Fruit fly (Drosophila melanogaster) whole organism, embryonic: Measurements from ENCODE around the gene VhaM9.7-b.

Source experiments
- Adf1 ChIP-seq: fragments of 200-800 bp; sonication (Bioruptor generic); IDR thresholded peaks from 2 replicates; pipeline ENCODE4 v1.3.6; 2022; ENCODE audit warnings: missing biosample characterization, missing genetic modification characterization
- CG10267 ChIP-seq: fragments of 200-800 bp; sonication (Bioruptor generic); optimal IDR thresholded peaks from 2 replicates; lab custom pipeline; 2018; ENCODE audit warnings: missing biosample characterization, mild to moderate bottlenecking, missing genetic modification characterization, moderate library complexity
- CG10543 ChIP-seq: fragments of 200-800 bp; sonication (Bioruptor generic); optimal IDR thresholded peaks from 3 replicates; lab custom pipeline; 2017; ENCODE audit warnings: missing biosample characterization, mild to moderate bottlenecking, missing genetic modification characterization, moderate library complexity
- CG11456 ChIP-seq: fragments of 200-800 bp; sonication (Bioruptor generic); IDR thresholded peaks from 3 replicates; pipeline ENCODE4 v1.3.6; 2022; ENCODE audit warnings: missing biosample characterization, missing genetic modification characterization
- CG13624 ChIP-seq: fragments of 200-800 bp; sonication (Bioruptor generic); optimal IDR thresholded peaks from 2 replicates; lab custom pipeline; 2016; ENCODE audit warnings: missing biosample characterization, missing genetic modification characterization
- CG14014 ChIP-seq: fragments of 200-800 bp; sonication (Bioruptor generic); IDR thresholded peaks from 2 replicates; pipeline ENCODE4 v1.3.6; 2022; ENCODE audit warnings: missing biosample characterization, missing genetic modification characterization
- CG1603 ChIP-seq: fragments of 200-800 bp; sonication (Bioruptor generic); optimal IDR thresholded peaks from 2 replicates; lab custom pipeline; 2019; ENCODE audit warnings: missing biosample characterization, mild to moderate bottlenecking, missing genetic modification characterization, moderate library complexity
- CG30403 ChIP-seq: fragments of 200-800 bp; sonication (Bioruptor generic); optimal IDR thresholded peaks from 3 replicates; lab custom pipeline; 2016; ENCODE audit warnings: missing biosample characterization, missing genetic modification characterization
- CG32532 ChIP-seq: fragments of 200-800 bp; sonication (Bioruptor generic); IDR thresholded peaks from 2 replicates; pipeline ENCODE4 v1.3.6; 2022; ENCODE audit warnings: missing biosample characterization, missing genetic modification characterization
- CG34224 ChIP-seq: fragments of 200-800 bp; sonication (Bioruptor generic); IDR thresholded peaks from 3 replicates; pipeline ENCODE4 v1.3.6; 2022; ENCODE audit warnings: missing biosample characterization, missing genetic modification characterization; ENCODE audit not compliant: partially characterized antibody
- CG5180 ChIP-seq: fragments of 200-800 bp; sonication (Bioruptor generic); optimal IDR thresholded peaks from 3 replicates; lab custom pipeline; 2017; ENCODE audit warnings: missing biosample characterization, missing genetic modification characterization, mild to moderate bottlenecking, moderate library complexity, missing genetic modification reagents
- CG6791 ChIP-seq: fragments of 200-800 bp; sonication (Bioruptor generic); IDR thresholded peaks from 3 replicates; pipeline ENCODE4 v1.3.6; 2022; ENCODE audit warnings: missing biosample characterization, missing genetic modification characterization; ENCODE audit not compliant: partially characterized antibody
- CG6813 ChIP-seq: fragments of 200-800 bp; sonication (Bioruptor generic); optimal IDR thresholded peaks from 2 replicates; lab custom pipeline; 2017; ENCODE audit warnings: missing biosample characterization, missing genetic modification characterization, mild to moderate bottlenecking, moderate library complexity, missing genetic modification reagents
- CG7987 ChIP-seq: fragments of 200-800 bp; sonication (Bioruptor generic); optimal IDR thresholded peaks from 2 replicates; lab custom pipeline; 2018; ENCODE audit warnings: missing biosample characterization, mild to moderate bottlenecking, missing genetic modification characterization, moderate library complexity
- CG8388 ChIP-seq: fragments of 200-800 bp; sonication (Bioruptor generic); optimal IDR thresholded peaks from 2 replicates; lab custom pipeline; 2019; ENCODE audit warnings: missing biosample characterization, mild to moderate bottlenecking, missing genetic modification characterization, moderate library complexity
- CG8944 ChIP-seq: fragments of 200-800 bp; sonication (Bioruptor generic); optimal IDR thresholded peaks from 3 replicates; lab custom pipeline; 2016; ENCODE audit warnings: missing biosample characterization, missing genetic modification characterization
- CHES-1-like ChIP-seq: fragments of 200-800 bp; sonication (Bioruptor generic); optimal IDR thresholded peaks from 2 replicates; lab custom pipeline; 2016; ENCODE audit warnings: missing biosample characterization, missing genetic modification characterization
- Dip2 ChIP-seq: fragments of 200-800 bp; sonication (Bioruptor generic); IDR thresholded peaks from 2 replicates; pipeline ENCODE4 v1.3.6; 2022; ENCODE audit warnings: missing biosample characterization, missing genetic modification characterization
- Dip3 ChIP-seq: fragments of 200-800 bp; sonication (Bioruptor generic); optimal IDR thresholded peaks from 3 replicates; lab custom pipeline; 2016; ENCODE audit warnings: missing biosample characterization, missing genetic modification characterization
- Dll ChIP-seq: fragments of 200-800 bp; sonication (Bioruptor generic); IDR thresholded peaks from 4 replicates; pipeline ENCODE4 v1.3.6; 2022; ENCODE audit warnings: missing biosample characterization, missing genetic modification characterization; ENCODE audit not compliant: partially characterized antibody
- Doc3 ChIP-seq: fragments of 200-800 bp; sonication (Bioruptor generic); IDR thresholded peaks from 3 replicates; pipeline ENCODE4 v1.3.6; 2022; ENCODE audit warnings: missing biosample characterization, missing genetic modification characterization; ENCODE audit not compliant: partially characterized antibody
- Ets65A ChIP-seq: fragments of 200-800 bp; sonication (Bioruptor generic); peaks from one replicate; lab custom pipeline; 2016; ENCODE audit warnings: missing biosample characterization, missing genetic modification characterization
- MBD-R2 ChIP-seq: fragments of 200-800 bp; sonication (Bioruptor generic); IDR thresholded peaks from 2 replicates; pipeline ENCODE4 v1.3.6; 2022; ENCODE audit warnings: missing biosample characterization, missing genetic modification characterization
- Max ChIP-seq: fragments of 200-800 bp; sonication (Bioruptor generic); optimal IDR thresholded peaks from 2 replicates; lab custom pipeline; 2016; ENCODE audit warnings: missing biosample characterization, mild to moderate bottlenecking, missing genetic modification characterization
- NC2β ChIP-seq: fragments of 200-800 bp; sonication (Bioruptor generic); optimal IDR thresholded peaks from 2 replicates; lab custom pipeline; 2016; ENCODE audit warnings: missing biosample characterization, missing genetic modification characterization
- PHDP ChIP-seq: fragments of 200-800 bp; sonication (Bioruptor generic); optimal IDR thresholded peaks from 3 replicates; lab custom pipeline; 2018; ENCODE audit warnings: missing biosample characterization, mild to moderate bottlenecking, missing genetic modification characterization, moderate library complexity
- Pdp1 ChIP-seq, 2 experiments: fragments of 200-800 bp; sonication (Bioruptor generic); optimal IDR thresholded peaks; 3 replicates each; lab custom pipeline; 2016; ENCODE audit warnings: missing biosample characterization in 2 of 2, missing genetic modification characterization in 2 of 2, mild to moderate bottlenecking in 1 of 2, moderate library complexity in 1 of 2
- Sin3A ChIP-seq: fragments of >200 bp; optimal IDR thresholded peaks from 2 replicates; lab custom pipeline; 2018
- Xbp1 ChIP-seq: fragments of 200-800 bp; sonication (Bioruptor generic); optimal IDR thresholded peaks from 3 replicates; lab custom pipeline; 2016; ENCODE audit warnings: missing biosample characterization, mild to moderate bottlenecking, missing genetic modification characterization
- amos ChIP-seq: fragments of 200-800 bp; sonication (Bioruptor generic); IDR thresholded peaks from 2 replicates; pipeline ENCODE4 v1.3.6; 2022; ENCODE audit warnings: missing biosample characterization, missing genetic modification characterization; ENCODE audit not compliant: partially characterized antibody
- ato ChIP-seq: fragments of 200-800 bp; sonication (Bioruptor generic); IDR thresholded peaks from 2 replicates; pipeline ENCODE4 v1.3.6; 2022; ENCODE audit warnings: missing biosample characterization, missing genetic modification characterization; ENCODE audit not compliant: partially characterized antibody
- az2 ChIP-seq: fragments of 200-800 bp; sonication (Bioruptor generic); optimal IDR thresholded peaks from 3 replicates; lab custom pipeline; 2016; ENCODE audit warnings: missing biosample characterization, missing genetic modification characterization
- chn ChIP-seq: fragments of 200-800 bp; sonication (Bioruptor generic); optimal IDR thresholded peaks from 2 replicates; lab custom pipeline; 2016; ENCODE audit warnings: missing biosample characterization, missing genetic modification characterization
- dm ChIP-seq: fragments of 200-800 bp; sonication (Bioruptor generic); optimal IDR thresholded peaks from 3 replicates; lab custom pipeline; 2016; ENCODE audit warnings: missing biosample characterization, missing genetic modification characterization
- dysf ChIP-seq: fragments of 200-800 bp; sonication (Bioruptor generic); IDR thresholded peaks from 3 replicates; pipeline ENCODE4 v1.3.6; 2022; ENCODE audit warnings: missing biosample characterization, missing genetic modification characterization
- exex ChIP-seq: fragments of 200-800 bp; sonication (Bioruptor generic); optimal IDR thresholded peaks from 4 replicates; lab custom pipeline; 2018; ENCODE audit warnings: missing biosample characterization, mild to moderate bottlenecking, missing genetic modification characterization, moderate library complexity
- gfzf ChIP-seq: fragments of 200-800 bp; sonication (Bioruptor generic); optimal IDR thresholded peaks from 2 replicates; lab custom pipeline; 2016; ENCODE audit warnings: missing biosample characterization, mild to moderate bottlenecking, missing genetic modification characterization, moderate library complexity
- gro ChIP-seq: fragments of 200-800 bp; sonication (Bioruptor generic); optimal IDR thresholded peaks from 2 replicates; lab custom pipeline; 2016; ENCODE audit warnings: missing biosample characterization, missing genetic modification characterization
- ind ChIP-seq: fragments of 200-800 bp; sonication (Bioruptor generic); optimal IDR thresholded peaks from 3 replicates; lab custom pipeline; 2016; ENCODE audit warnings: missing biosample characterization, missing genetic modification characterization
- ken ChIP-seq: fragments of 200-800 bp; sonication (Bioruptor generic); IDR thresholded peaks from 3 replicates; pipeline ENCODE4 v1.3.6; 2022; ENCODE audit warnings: missing biosample characterization, missing genetic modification characterization
- lilli ChIP-seq: fragments of 200-800 bp; sonication (Bioruptor generic); optimal IDR thresholded peaks from 3 replicates; lab custom pipeline; 2016; ENCODE audit warnings: missing biosample characterization, missing genetic modification characterization
- lola ChIP-seq, 3 experiments: fragments of >200 bp in 2 of 3; fragments of 200-800 bp in 1 of 3; sonication (Bioruptor generic) in 1 of 3; optimal IDR thresholded peaks; 2 replicates each; lab custom pipeline; 2017 to 2019; ENCODE audit warnings: missing biosample characterization in 3 of 3, missing genetic modification characterization in 3 of 3, mild to moderate bottlenecking in 1 of 3, moderate library complexity in 1 of 3
- nerfin-1 ChIP-seq: fragments of 200-800 bp; sonication (Bioruptor generic); optimal IDR thresholded peaks from 3 replicates; lab custom pipeline; 2019; ENCODE audit warnings: missing biosample characterization, mild to moderate bottlenecking, missing genetic modification characterization, moderate library complexity
- p53 ChIP-seq: fragments of 200-800 bp; sonication (Bioruptor generic); optimal IDR thresholded peaks from 2 replicates; lab custom pipeline; 2016; ENCODE audit warnings: missing biosample characterization, missing genetic modification characterization
- pb ChIP-seq: fragments of 200-800 bp; sonication (Bioruptor generic); optimal IDR thresholded peaks from 3 replicates; lab custom pipeline; 2016; ENCODE audit warnings: missing biosample characterization, missing genetic modification characterization
- row ChIP-seq: fragments of 200-800 bp; sonication (Bioruptor generic); IDR thresholded peaks from 3 replicates; pipeline ENCODE4 v1.3.6; 2022; ENCODE audit warnings: missing biosample characterization, missing genetic modification characterization
- sna ChIP-seq: fragments of 200-800 bp; sonication (Bioruptor generic); IDR thresholded peaks from 2 replicates; pipeline ENCODE4 v1.3.6; 2022; ENCODE audit warnings: missing biosample characterization, missing genetic modification characterization; ENCODE audit not compliant: partially characterized antibody
- tna ChIP-seq: fragments of 200-800 bp; sonication (Bioruptor generic); IDR thresholded peaks from 2 replicates; pipeline ENCODE4 v1.3.6; 2022; ENCODE audit warnings: missing biosample characterization, missing genetic modification characterization; ENCODE audit not compliant: partially characterized antibody
- zen ChIP-seq: fragments of 200-800 bp; sonication (Bioruptor generic); optimal IDR thresholded peaks from 3 replicates; lab custom pipeline; 2018; ENCODE audit warnings: missing biosample characterization, mild to moderate bottlenecking, missing genetic modification characterization, moderate library complexity
- zen2 ChIP-seq: fragments of 200-800 bp; sonication (Bioruptor generic); IDR thresholded peaks from 3 replicates; pipeline ENCODE4 v1.3.6; 2022; ENCODE audit warnings: missing biosample characterization, missing genetic modification characterization; ENCODE audit not compliant: partially characterized antibody

VhaM9.7-b gene

DNA sequence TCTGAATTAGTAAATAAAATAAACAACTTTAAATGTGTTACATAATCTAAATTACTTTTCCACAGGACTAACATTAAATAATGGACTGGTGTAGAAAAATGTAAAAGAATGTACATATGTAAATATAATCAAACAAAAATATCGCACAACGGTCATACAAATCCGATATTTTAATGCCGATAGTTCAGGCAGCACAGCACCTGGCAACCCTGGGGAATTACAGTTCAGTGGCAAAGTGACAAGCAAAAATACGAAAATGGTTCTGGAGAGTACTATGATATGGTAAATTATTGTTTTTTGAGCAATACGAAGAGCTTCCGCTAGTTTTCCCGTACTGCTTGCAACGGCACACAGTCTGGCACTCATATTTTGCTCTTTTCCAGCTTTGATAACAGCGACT is 2.8 kb upstream of the VhaM9.7-b start, which contains the start of gene Rpn10 (continued):
- TF ChIP-seq lola (GFP tag; optimal IDR thresholded peaks at IDR 0.05; lab: Kevin White, UChicago) = peak in 1 of 3 experiments; percentile 13
- peak; percentile 21 for TF ChIP-seq Dip3
- peak; percentile 33 for TF ChIP-seq CG30403 (GFP tag; lab: Kevin White, UChicago)
- TF ChIP-seq CG34224 = peak; percentile 98
- no peak for TF ChIP-seq pb (GFP tag; lab: Kevin White, UChicago)
- TF ChIP-seq Dip2 = no peak
- peak; percentile 40 for TF ChIP-seq chn (GFP tag; lab: Kevin White, UChicago)
- no peak for TF ChIP-seq CG10543 (GFP tag; lab: Kevin White, UChicago)
- TF ChIP-seq row (GFP tag; lab: Robert Waterston, UW) = peak; percentile 85
- TF ChIP-seq zen2 (GFP tag; lab: Robert Waterston, UW) = peak; percentile 96
- TF ChIP-seq az2 (GFP tag; lab: Kevin White, UChicago) = peak; percentile 6
- TF ChIP-seq PHDP (tag; lab: Kevin White, UChicago) = peak; percentile 22
- no peak for TF ChIP-seq dysf (GFP tag; lab: Robert Waterston, UW)
- no peak for TF ChIP-seq CG11456 (GFP tag; lab: Robert Waterston, UW)
- TF ChIP-seq CG10267 (tag; lab: Kevin White, UChicago) = peak; percentile 58
- peak; percentile 45 for TF ChIP-seq zen (tag; lab: Kevin White, UChicago)
- TF ChIP-seq Sin3A (lab: Kevin White, UChicago) = peak; percentile 27
- peak; percentile 18 for TF ChIP-seq NC2β (GFP tag; lab: Kevin White, UChicago)
- peak; percentile 4 for TF ChIP-seq ind (GFP tag; lab: Kevin White, UChicago)
- TF ChIP-seq CG5180 (GFP tag; lab: Kevin White, UChicago) = no peak
- TF ChIP-seq sna (GFP tag; lab: Robert Waterston, UW) = peak; percentile 94
- TF ChIP-seq Adf1 = no peak
- TF ChIP-seq gro (GFP tag; lab: Kevin White, UChicago) = peak; percentile 69
- peak; percentile 31 for TF ChIP-seq p53 (GFP tag; lab: Kevin White, UChicago)
- peak; percentile 90 for TF ChIP-seq Ets65A (GFP tag; lab: Kevin White, UChicago)
- peak; percentile 8 to 86 for TF ChIP-seq Pdp1 (GFP tag; optimal IDR thresholded peaks at IDR 0.05; lab: Kevin White, UChicago)
- peak; percentile 99 for TF ChIP-seq amos
- peak; percentile 44 for TF ChIP-seq CHES-1-like
- no peak for TF ChIP-seq Max (GFP tag; lab: Kevin White, UChicago)
- peak; percentile 71 for TF ChIP-seq gfzf
- peak; percentile 71 for TF ChIP-seq CG32532 (GFP tag; lab: Robert Waterston, UW)
- TF ChIP-seq tna = peak; percentile 94
- TF ChIP-seq nerfin-1 (tag; lab: Kevin White, UChicago) = peak; percentile 58
- TF ChIP-seq CG7987 (GFP tag; lab: Kevin White, UChicago) = peak; percentile 2
- TF ChIP-seq Xbp1 = peak; percentile 58
- TF ChIP-seq ken = no peak
- TF ChIP-seq MBD-R2 (GFP tag; lab: Robert Waterston, UW) = peak; percentile 99
- TF ChIP-seq CG8388 = peak; percentile 40
- peak; percentile 29 for TF ChIP-seq CG13624 (GFP tag; lab: Kevin White, UChicago)
- peak; percentile 5 for TF ChIP-seq CG8944
- peak; percentile 49; the same call in 1 of the 2 replicates for TF ChIP-seq CG14014 (GFP tag; lab: Robert Waterston, UW)
- TF ChIP-seq Doc3 (GFP tag; lab: Robert Waterston, UW) = peak; percentile 94
- TF ChIP-seq lilli (GFP tag; lab: Kevin White, UChicago) = peak; percentile 42
- TF ChIP-seq CG6813 = no peak
- TF ChIP-seq CG1603 (tag; lab: Kevin White, UChicago) = peak; percentile 83
- TF ChIP-seq Dll (GFP tag; lab: Robert Waterston, UW) = peak; percentile 95
- TF ChIP-seq dm (GFP tag; lab: Kevin White, UChicago) = peak; percentile 4
- no peak for TF ChIP-seq exex (tag; lab: Kevin White, UChicago)
- peak; percentile 98 for TF ChIP-seq CG6791 (GFP tag; lab: Robert Waterston, UW)
- peak; percentile 97 for TF ChIP-seq ato (GFP tag; lab: Robert Waterston, UW)
